Fruit fly (Drosophila melanogaster) whole organism, adult: ENCODE measurements around the gene lectin-24A.

Experiments used
- CG11617 ChIP-seq: fragments of 200-800 bp; sonication (Bioruptor generic); optimal IDR thresholded peaks from 2 replicates; lab custom pipeline; 2017; ENCODE audit warnings: mild to moderate bottlenecking, missing biosample characterization, missing genetic modification reagents, missing genetic modification characterization
- CG12768 ChIP-seq: fragments of 200-800 bp; sonication (Bioruptor generic); optimal IDR thresholded peaks from 2 replicates; lab custom pipeline; 2017; ENCODE audit warnings: missing biosample characterization, missing genetic modification characterization, mild to moderate bottlenecking, moderate library complexity, missing genetic modification reagents
- CG14711 ChIP-seq: fragments of 200-800 bp; sonication (Bioruptor generic); optimal IDR thresholded peaks from 2 replicates; lab custom pipeline; 2018; ENCODE audit warnings: missing biosample characterization, mild to moderate bottlenecking, missing genetic modification characterization, moderate library complexity
- CG1620 ChIP-seq: fragments of 200-800 bp; sonication (Bioruptor generic); optimal IDR thresholded peaks from 2 replicates; lab custom pipeline; 2016; ENCODE audit warnings: missing biosample characterization, missing genetic modification characterization
- CG33017 ChIP-seq: fragments of 200-800 bp; sonication (Bioruptor generic); optimal IDR thresholded peaks from 2 replicates; lab custom pipeline; 2018; ENCODE audit warnings: missing biosample characterization, mild to moderate bottlenecking, missing genetic modification characterization, moderate library complexity
- CG5204 ChIP-seq: fragments of 200-800 bp; sonication (Bioruptor generic); optimal IDR thresholded peaks from 2 replicates; lab custom pipeline; 2016; ENCODE audit warnings: missing biosample characterization, missing genetic modification characterization
- CG7045 ChIP-seq: fragments of 200-800 bp; sonication (Bioruptor generic); optimal IDR thresholded peaks from 2 replicates; lab custom pipeline; 2017; ENCODE audit warnings: missing biosample characterization, mild to moderate bottlenecking, missing genetic modification characterization
- CG7101 ChIP-seq: fragments of 200-800 bp; sonication (Bioruptor generic); optimal IDR thresholded peaks from 2 replicates; lab custom pipeline; 2018; ENCODE audit warnings: missing biosample characterization, mild to moderate bottlenecking, missing genetic modification characterization, moderate library complexity
- Clk ChIP-seq: fragments of 200-800 bp; sonication (Bioruptor generic); optimal IDR thresholded peaks from 2 replicates; lab custom pipeline; 2017; ENCODE audit warnings: missing biosample characterization, missing genetic modification characterization
- Crg-1 ChIP-seq: fragments of 200-800 bp; sonication (Bioruptor generic); optimal IDR thresholded peaks from 2 replicates; lab custom pipeline; 2016; ENCODE audit warnings: missing biosample characterization, missing genetic modification characterization
- Hr96 ChIP-seq: fragments of 200-800 bp; sonication (Bioruptor generic); optimal IDR thresholded peaks from 2 replicates; lab custom pipeline; 2016; ENCODE audit warnings: missing biosample characterization, missing genetic modification characterization
- Mnt ChIP-seq: fragments of 200-800 bp; sonication (Bioruptor generic); optimal IDR thresholded peaks from 2 replicates; lab custom pipeline; 2016; ENCODE audit warnings: missing biosample characterization, mild to moderate bottlenecking, missing genetic modification characterization
- bab1 ChIP-seq: fragments of 200-800 bp; sonication (Bioruptor generic); optimal IDR thresholded peaks from 3 replicates; lab custom pipeline; 2019; ENCODE audit warnings: missing biosample characterization, mild to moderate bottlenecking, missing genetic modification characterization, moderate library complexity
- cic ChIP-seq: fragments of 200-800 bp; sonication (Bioruptor generic); optimal IDR thresholded peaks from 2 replicates; lab custom pipeline; 2017; ENCODE audit warnings: missing biosample characterization, mild to moderate bottlenecking, missing genetic modification characterization, moderate library complexity
- cnc ChIP-seq, 2 experiments: fragments of >200 bp; optimal IDR thresholded peaks; 2 replicates each; lab custom pipeline; 2017
- kay ChIP-seq: fragments of 200-800 bp; sonication (Bioruptor generic); peaks from one replicate; lab custom pipeline; 2016; ENCODE audit warnings: missing biosample characterization, missing genetic modification characterization, borderline replicate concordance
- ovo ChIP-seq: fragments of 200-800 bp; sonication (Bioruptor generic); optimal IDR thresholded peaks from 2 replicates; lab custom pipeline; 2016; ENCODE audit warnings: missing biosample characterization, missing genetic modification characterization
- pad ChIP-seq: fragments of 200-800 bp; sonication (Bioruptor generic); optimal IDR thresholded peaks from 3 replicates; lab custom pipeline; 2017; ENCODE audit warnings: missing biosample characterization, missing genetic modification characterization, mild to moderate bottlenecking, moderate library complexity, missing genetic modification reagents
- tj ChIP-seq: fragments of 200-800 bp; sonication (Bioruptor generic); optimal IDR thresholded peaks from 3 replicates; lab custom pipeline; 2017; ENCODE audit warnings: missing biosample characterization, mild to moderate bottlenecking, missing genetic modification characterization, moderate library complexity
- toe ChIP-seq: fragments of 200-800 bp; sonication (Bioruptor generic); optimal IDR thresholded peaks from 2 replicates; lab custom pipeline; 2016; ENCODE audit warnings: missing biosample characterization, missing genetic modification characterization

Gene lectin-24A

dm6 chr2L:3737003-3737662, 19.6 kb upstream of the lectin-24A start:
- TF ChIP-seq Hr96: no peak
- no peak for TF ChIP-seq Crg-1 (GFP tag; lab: Kevin White, UChicago)
- no peak for TF ChIP-seq CG1620 (GFP tag; lab: Kevin White, UChicago)
- TF ChIP-seq CG11617 (GFP tag; lab: Kevin White, UChicago): no peak
- no peak for TF ChIP-seq Mnt (GFP tag; lab: Kevin White, UChicago)
- no peak for TF ChIP-seq CG14711 (tag; lab: Kevin White, UChicago)
- no peak for TF ChIP-seq kay (GFP tag; lab: Kevin White, UChicago)
- no peak for TF ChIP-seq tj (GFP tag; lab: Kevin White, UChicago)

dm6 chr2L:3731055-3731454, 13.5 kb upstream of the lectin-24A start:
- TF ChIP-seq CG11617 (GFP tag; lab: Kevin White, UChicago): no peak
- TF ChIP-seq ovo (GFP tag; lab: Kevin White, UChicago): no peak
- no peak for TF ChIP-seq CG5204 (GFP tag; lab: Kevin White, UChicago)
- no peak for TF ChIP-seq cic (GFP tag; lab: Kevin White, UChicago)
- no peak for TF ChIP-seq kay (GFP tag; lab: Kevin White, UChicago)
- no peak for TF ChIP-seq Mnt (GFP tag; lab: Kevin White, UChicago)
- TF ChIP-seq toe (GFP tag; lab: Kevin White, UChicago): no peak
- no peak for TF ChIP-seq CG7101
- TF ChIP-seq Clk (GFP tag; lab: Kevin White, UChicago): no peak
- no peak for TF ChIP-seq CG1620 (GFP tag; lab: Kevin White, UChicago)
- no peak for TF ChIP-seq Hr96
- TF ChIP-seq Crg-1 (GFP tag; lab: Kevin White, UChicago): no peak
- TF ChIP-seq CG7045 (GFP tag; lab: Kevin White, UChicago): no peak
- no peak for TF ChIP-seq pad
- TF ChIP-seq cnc (optimal IDR thresholded peaks at IDR 0.05; lab: Kevin White, UChicago): no peak

dm6 chr2L:3730182-3730975, 12.8 kb upstream of the lectin-24A start, which contains the start of gene CG10019:
Gene CG10019, plus strand, starts transcription at chr2L:3730466.
- no peak for TF ChIP-seq bab1
- peak; percentile 65 for TF ChIP-seq kay (GFP tag; lab: Kevin White, UChicago)

- TF ChIP-seq CG5204 (GFP tag; lab: Kevin White, UChicago) (no peak), CG33017 (tag; lab: Kevin White, UChicago) (no peak), Mnt (GFP tag; lab: Kevin White, UChicago) (no peak), CG14711 (tag; lab: Kevin White, UChicago) (no peak), CG11617 (GFP tag; lab: Kevin White, UChicago) (no peak), CG12768 (no peak), CG7101 (no peak), Hr96 (no peak), tj (GFP tag; lab: Kevin White, UChicago) (no peak), Clk (GFP tag; lab: Kevin White, UChicago) (no peak), toe (GFP tag; lab: Kevin White, UChicago) (no peak), ovo (GFP tag; lab: Kevin White, UChicago) (no peak), cnc (optimal IDR thresholded peaks at IDR 0.05; lab: Kevin White, UChicago) (no peak), bab1 (no peak), Crg-1 (GFP tag; lab: Kevin White, UChicago) (no peak), pad (no peak), CG1620 (GFP tag; lab: Kevin White, UChicago) (no peak), kay (GFP tag; lab: Kevin White, UChicago) (no peak), CG7045 (GFP tag; lab: Kevin White, UChicago) (no peak), cic (GFP tag; lab: Kevin White, UChicago) (no peak)
Observed at dm6 chr2L:3729635-3730034, 12.1 kb upstream of the lectin-24A start.

dm6 chr2L:3719414-3719959, 1.9 kb upstream of the lectin-24A start:
- TF ChIP-seq CG14711 (tag; lab: Kevin White, UChicago) (no peak), kay (GFP tag; lab: Kevin White, UChicago) (no peak), CG7101 (no peak), cic (GFP tag; lab: Kevin White, UChicago) (no peak), CG1620 (GFP tag; lab: Kevin White, UChicago) (no peak), CG5204 (GFP tag; lab: Kevin White, UChicago) (peak; percentile 5), bab1 (no peak), CG11617 (GFP tag; lab: Kevin White, UChicago) (no peak)

- no peak for TF ChIP-seq CG12768
- TF ChIP-seq CG33017 (tag; lab: Kevin White, UChicago): no peak
- no peak for TF ChIP-seq cnc (optimal IDR thresholded peaks at IDR 0.05; lab: Kevin White, UChicago)
- no peak for TF ChIP-seq bab1
- no peak for TF ChIP-seq ovo (GFP tag; lab: Kevin White, UChicago)
- TF ChIP-seq CG7101: no peak
- TF ChIP-seq Clk (GFP tag; lab: Kevin White, UChicago): no peak
Observed at dm6 chr2L:3713545-3714156, 3.9 kb downstream of the lectin-24A start.
